Worm (Caenorhabditis elegans): ENCODE data around the gene mgl-1.

ce11 chrX:9999599-10000201 is 23.6 kb upstream of the mgl-1 start:
- TF ChIP-seq zip-8 (tag; optimal IDR thresholded peaks at IDR 0.05) (no peak), nhr-76 (tag; optimal IDR thresholded peaks at IDR 0.05) (no peak), M03D4.4 (tag; optimal IDR thresholded peaks at IDR 0.05) (peak; percentile 75), unc-62 (GFP tag; optimal IDR thresholded peaks at IDR 0.05) (peak; percentile 73), pha-4 (tag; optimal IDR thresholded peaks at IDR 0.05) (peak; percentile 25), nhr-237 (tag; optimal IDR thresholded peaks at IDR 0.05) (peak; percentile 47)
